Fruit fly (Drosophila melanogaster) whole organism, embryonic: ENCODE results near the gene lqfR.

Experiments
- Adf1 ChIP-seq: fragments of 200-800 bp; sonication (Bioruptor generic); IDR thresholded peaks from 2 replicates; pipeline ENCODE4 v1.3.6; 2022; ENCODE audit warnings: missing biosample characterization, missing genetic modification characterization
- Atf-2 ChIP-seq: fragments of 200-800 bp; sonication (Bioruptor generic); optimal IDR thresholded peaks from 2 replicates; lab custom pipeline; 2016; ENCODE audit warnings: missing biosample characterization, missing genetic modification characterization
- Bdp1 ChIP-seq: fragments of 200-800 bp; sonication (Bioruptor generic); optimal IDR thresholded peaks from 3 replicates; lab custom pipeline; 2016; ENCODE audit warnings: missing biosample characterization, missing genetic modification characterization
- Bgb ChIP-seq: fragments of 200-800 bp; sonication (Bioruptor generic); IDR thresholded peaks from 2 replicates; pipeline ENCODE4 v1.3.6; 2022; ENCODE audit warnings: missing biosample characterization, missing genetic modification characterization; ENCODE audit not compliant: partially characterized antibody
- CG10147 ChIP-seq: fragments of 200-800 bp; sonication (Bioruptor generic); optimal IDR thresholded peaks from 2 replicates; lab custom pipeline; 2019; ENCODE audit warnings: missing biosample characterization, mild to moderate bottlenecking, missing genetic modification characterization, moderate library complexity
- CG12391 ChIP-seq: fragments of 200-800 bp; sonication (Bioruptor generic); optimal IDR thresholded peaks from 3 replicates; lab custom pipeline; 2018; ENCODE audit warnings: missing biosample characterization, mild to moderate bottlenecking, missing genetic modification characterization, moderate library complexity
- CG12659 ChIP-seq: fragments of 200-800 bp; sonication (Bioruptor generic); optimal IDR thresholded peaks from 3 replicates; lab custom pipeline; 2017; ENCODE audit warnings: mild to moderate bottlenecking, missing biosample characterization, missing genetic modification reagents, missing genetic modification characterization
- CG14667 ChIP-seq: fragments of 200-800 bp; sonication (Bioruptor generic); IDR thresholded peaks from 2 replicates; pipeline ENCODE4 v1.3.6; 2022; ENCODE audit warnings: missing biosample characterization, missing genetic modification characterization
- CG4617 ChIP-seq: fragments of 200-800 bp; sonication (Bioruptor generic); optimal IDR thresholded peaks from 3 replicates; lab custom pipeline; 2016; ENCODE audit warnings: missing biosample characterization, missing genetic modification characterization, borderline replicate concordance
- CG6175 ChIP-seq: fragments of 200-800 bp; sonication (Bioruptor generic); IDR thresholded peaks from 3 replicates; pipeline ENCODE4 v1.3.6; 2022; ENCODE audit warnings: missing biosample characterization, missing genetic modification characterization
- CG6813 ChIP-seq: fragments of 200-800 bp; sonication (Bioruptor generic); optimal IDR thresholded peaks from 2 replicates; lab custom pipeline; 2017; ENCODE audit warnings: missing biosample characterization, missing genetic modification characterization, mild to moderate bottlenecking, moderate library complexity, missing genetic modification reagents
- CG7839 ChIP-seq: fragments of 200-800 bp; sonication (Bioruptor generic); optimal IDR thresholded peaks from 3 replicates; lab custom pipeline; 2018; ENCODE audit warnings: missing biosample characterization, mild to moderate bottlenecking, missing genetic modification characterization, moderate library complexity
- CTCF ChIP-seq: fragments of 200-800 bp; sonication (Bioruptor generic); optimal IDR thresholded peaks from 2 replicates; lab custom pipeline; 2017; ENCODE audit warnings: missing biosample characterization, mild to moderate bottlenecking, missing genetic modification characterization, moderate library complexity
- CrebB ChIP-seq: fragments of 200-800 bp; sonication (Bioruptor generic); optimal IDR thresholded peaks from 3 replicates; lab custom pipeline; 2018; ENCODE audit warnings: missing biosample characterization, mild to moderate bottlenecking, missing genetic modification characterization
- Doc2 ChIP-seq: fragments of 200-800 bp; sonication (Bioruptor generic); IDR thresholded peaks from 2 replicates; pipeline ENCODE4 v1.3.6; 2022; ENCODE audit warnings: missing biosample characterization, missing genetic modification characterization
- Elba2 ChIP-seq: fragments of 200-800 bp; sonication (Bioruptor generic); optimal IDR thresholded peaks from 3 replicates; lab custom pipeline; 2016; ENCODE audit warnings: missing biosample characterization, missing genetic modification characterization
- Ets97D ChIP-seq: fragments of 200-800 bp; sonication (Bioruptor generic); optimal IDR thresholded peaks from 3 replicates; lab custom pipeline; 2016; ENCODE audit warnings: missing biosample characterization, missing genetic modification characterization
- GATAe ChIP-seq: fragments of 200-800 bp; sonication (Bioruptor generic); conservative IDR thresholded peaks from 2 replicates; pipeline ENCODE4 v1.3.6; 2022; ENCODE audit warnings: missing biosample characterization, missing genetic modification characterization
- Hey ChIP-seq: fragments of 200-800 bp; sonication (Bioruptor generic); optimal IDR thresholded peaks from 3 replicates; lab custom pipeline; 2018; ENCODE audit warnings: missing biosample characterization, mild to moderate bottlenecking, missing genetic modification characterization
- Hmr ChIP-seq: fragments of 200-800 bp; sonication (Bioruptor generic); optimal IDR thresholded peaks from 3 replicates; lab custom pipeline; 2017; ENCODE audit warnings: mild to moderate bottlenecking, missing biosample characterization, missing genetic modification reagents, missing genetic modification characterization
- Lhr ChIP-seq: fragments of 200-800 bp; sonication (Bioruptor generic); optimal IDR thresholded peaks from 3 replicates; lab custom pipeline; 2017; ENCODE audit warnings: mild to moderate bottlenecking, missing biosample characterization, missing genetic modification reagents, missing genetic modification characterization
- MESR4 ChIP-seq: fragments of 200-800 bp; sonication (Bioruptor generic); optimal IDR thresholded peaks from 2 replicates; lab custom pipeline; 2018; ENCODE audit warnings: missing biosample characterization, mild to moderate bottlenecking, missing genetic modification characterization, moderate library complexity
- Mes4 ChIP-seq: fragments of 200-800 bp; sonication (Bioruptor generic); optimal IDR thresholded peaks from 2 replicates; lab custom pipeline; 2016; ENCODE audit warnings: missing biosample characterization, missing genetic modification characterization
- Ravus ChIP-seq: fragments of 200-800 bp; sonication (Bioruptor generic); IDR thresholded peaks from 2 replicates; pipeline ENCODE4 v1.3.6; 2022; ENCODE audit warnings: missing biosample characterization, missing genetic modification characterization
- Rfx ChIP-seq: fragments of 200-800 bp; sonication (Bioruptor generic); IDR thresholded peaks from 2 replicates; pipeline ENCODE4 v1.3.6; 2022; ENCODE audit warnings: missing biosample characterization, missing genetic modification characterization
- Rx ChIP-seq: fragments of 200-800 bp; sonication (Bioruptor generic); IDR thresholded peaks from 2 replicates; pipeline ENCODE4 v1.3.6; 2022; ENCODE audit warnings: missing biosample characterization, missing genetic modification characterization
- Trl ChIP-seq, 3 experiments: fragments of >200 bp in 2 of 3; fragments of 200-800 bp in 1 of 3; sonication (Bioruptor generic) in 1 of 3; optimal IDR thresholded peaks; 2 replicates in 1 of 3; 3 replicates in 2 of 3; lab custom pipeline; 2016 to 2017; ENCODE audit warnings: missing biosample characterization in 1 of 3, missing genetic modification characterization in 1 of 3
- Vsx1 ChIP-seq: fragments of 200-800 bp; sonication (Bioruptor generic); optimal IDR thresholded peaks from 2 replicates; lab custom pipeline; 2017; ENCODE audit warnings: missing biosample characterization, mild to moderate bottlenecking, missing genetic modification characterization, missing genetic modification reagents
- crc ChIP-seq: fragments of 200-800 bp; sonication (Bioruptor generic); optimal IDR thresholded peaks from 2 replicates; lab custom pipeline; 2016; ENCODE audit warnings: missing biosample characterization, missing genetic modification characterization
- dati ChIP-seq: fragments of 200-800 bp; sonication (Bioruptor generic); IDR thresholded peaks from 2 replicates; pipeline ENCODE4 v1.3.6; 2022; ENCODE audit warnings: missing biosample characterization, missing genetic modification characterization
- emc ChIP-seq: fragments of 200-800 bp; sonication (Bioruptor generic); optimal IDR thresholded peaks from 2 replicates; lab custom pipeline; 2016; ENCODE audit warnings: missing biosample characterization, missing genetic modification characterization
- eve ChIP-seq, 2 experiments: fragments of >200 bp; optimal IDR thresholded peaks; 2 replicates each; lab custom pipeline; 2017; ENCODE audit warnings: missing biosample characterization in 2 of 2, missing genetic modification characterization in 2 of 2
- ewg ChIP-seq: fragments of 200-800 bp; sonication (Bioruptor generic); optimal IDR thresholded peaks from 3 replicates; lab custom pipeline; 2017; ENCODE audit warnings: mild to moderate bottlenecking, missing biosample characterization, missing genetic modification reagents, missing genetic modification characterization
- gem ChIP-seq: fragments of 200-800 bp; sonication (Bioruptor generic); optimal IDR thresholded peaks from 2 replicates; lab custom pipeline; 2019; ENCODE audit warnings: missing biosample characterization, mild to moderate bottlenecking, missing genetic modification characterization, moderate library complexity
- grn ChIP-seq: fragments of 200-800 bp; sonication (Bioruptor generic); optimal IDR thresholded peaks from 3 replicates; lab custom pipeline; 2017; ENCODE audit warnings: missing biosample characterization, missing genetic modification characterization
- lola ChIP-seq, 3 experiments: fragments of >200 bp in 2 of 3; fragments of 200-800 bp in 1 of 3; sonication (Bioruptor generic) in 1 of 3; optimal IDR thresholded peaks; 2 replicates each; lab custom pipeline; 2017 to 2019; ENCODE audit warnings: missing biosample characterization in 3 of 3, missing genetic modification characterization in 3 of 3, mild to moderate bottlenecking in 1 of 3, moderate library complexity in 1 of 3
- mld ChIP-seq: fragments of 200-800 bp; sonication (Bioruptor generic); IDR thresholded peaks from 3 replicates; pipeline ENCODE4 v1.3.6; 2022; ENCODE audit warnings: missing biosample characterization, missing genetic modification characterization; ENCODE audit not compliant: partially characterized antibody
- nau ChIP-seq: fragments of 200-800 bp; sonication (Bioruptor generic); optimal IDR thresholded peaks from 3 replicates; lab custom pipeline; 2017; ENCODE audit warnings: missing biosample characterization, mild to moderate bottlenecking, missing genetic modification characterization, missing genetic modification reagents
- nerfin-1 ChIP-seq: fragments of 200-800 bp; sonication (Bioruptor generic); optimal IDR thresholded peaks from 3 replicates; lab custom pipeline; 2019; ENCODE audit warnings: missing biosample characterization, mild to moderate bottlenecking, missing genetic modification characterization, moderate library complexity
- nerfin-2 ChIP-seq: fragments of 200-800 bp; sonication (Bioruptor generic); IDR thresholded peaks from 2 replicates; pipeline ENCODE4 v1.3.6; 2022; ENCODE audit warnings: missing biosample characterization, missing genetic modification characterization; ENCODE audit not compliant: partially characterized antibody
- psq ChIP-seq: fragments of 200-800 bp; sonication (Bioruptor generic); optimal IDR thresholded peaks from 2 replicates; lab custom pipeline; 2017; ENCODE audit warnings: missing biosample characterization, missing genetic modification characterization
- ranshi ChIP-seq: fragments of 200-800 bp; sonication (Bioruptor generic); IDR thresholded peaks from 2 replicates; pipeline ENCODE4 v1.3.6; 2022; ENCODE audit warnings: missing biosample characterization, missing genetic modification characterization
- repo ChIP-seq: fragments of 200-800 bp; sonication (Bioruptor generic); optimal IDR thresholded peaks from 2 replicates; lab custom pipeline; 2016; ENCODE audit warnings: missing biosample characterization, missing genetic modification characterization
- rib ChIP-seq: fragments of 200-800 bp; sonication (Bioruptor generic); IDR thresholded peaks from 2 replicates; pipeline ENCODE4 v1.3.6; 2022; ENCODE audit warnings: missing biosample characterization, missing genetic modification characterization
- ro ChIP-seq: fragments of 200-800 bp; sonication (Bioruptor generic); IDR thresholded peaks from 2 replicates; pipeline ENCODE4 v1.3.6; 2022; ENCODE audit warnings: missing biosample characterization, missing genetic modification characterization
- so ChIP-seq: fragments of 200-800 bp; sonication (Bioruptor generic); IDR thresholded peaks from 3 replicates; pipeline ENCODE4 v1.3.6; 2022; ENCODE audit warnings: missing biosample characterization, missing genetic modification characterization
- tap ChIP-seq: fragments of 200-800 bp; optimal IDR thresholded peaks from 3 replicates; lab custom pipeline; 2019; ENCODE audit warnings: missing biosample characterization, mild to moderate bottlenecking, missing genetic modification characterization, moderate library complexity
- tna ChIP-seq: fragments of 200-800 bp; sonication (Bioruptor generic); IDR thresholded peaks from 2 replicates; pipeline ENCODE4 v1.3.6; 2022; ENCODE audit warnings: missing biosample characterization, missing genetic modification characterization; ENCODE audit not compliant: partially characterized antibody
- toy ChIP-seq: fragments of 200-800 bp; sonication (Bioruptor generic); IDR thresholded peaks from 2 replicates; pipeline ENCODE4 v1.3.6; 2022; ENCODE audit warnings: missing biosample characterization, missing genetic modification characterization
- unc-4 ChIP-seq: fragments of 200-800 bp; sonication (Bioruptor generic); IDR thresholded peaks from 2 replicates; pipeline ENCODE4 v1.3.6; 2022; ENCODE audit warnings: missing biosample characterization, missing genetic modification characterization; ENCODE audit not compliant: partially characterized antibody
- vnd ChIP-seq: fragments of 200-800 bp; sonication (Bioruptor generic); IDR thresholded peaks from 3 replicates; pipeline ENCODE4 v1.3.6; 2022; ENCODE audit warnings: missing biosample characterization, missing genetic modification characterization; ENCODE audit not compliant: partially characterized antibody

Gene lqfR

DNA sequence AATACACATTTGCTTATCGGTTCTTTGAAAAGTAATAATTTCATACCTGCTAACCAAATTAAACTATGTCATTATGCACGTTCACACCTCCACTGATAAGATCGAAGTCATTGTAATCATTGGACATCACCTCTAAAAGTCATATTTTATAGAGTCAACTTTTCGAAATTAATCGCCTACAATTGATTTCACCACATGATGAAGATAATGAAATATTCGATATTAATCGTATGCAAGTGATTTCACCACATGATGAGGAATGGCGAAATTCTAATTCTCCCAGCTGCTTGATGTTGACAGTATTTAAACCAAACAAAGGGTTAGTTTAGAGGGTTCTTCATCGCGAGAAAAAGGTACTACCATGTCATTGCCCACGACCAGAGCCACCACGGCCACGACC lies 35.4 kb upstream of the lqfR start, which contains the start of gene CG18596 (continued):
- TF ChIP-seq Ravus (no peak), CG12659 (peak; percentile 33), eve (GFP tag; optimal IDR thresholded peaks at IDR 0.05; lab: Kevin White, UChicago) (no peak), emc (GFP tag; lab: Kevin White, UChicago) (no peak), crc (GFP tag; lab: Kevin White, UChicago) (no peak), CG6175 (GFP tag; lab: Robert Waterston, UW) (no peak), tap (no peak), Mes4 (no peak), lola (GFP tag; optimal IDR thresholded peaks at IDR 0.05; lab: Kevin White, UChicago) (no peak), CG7839 (tag; lab: Kevin White, UChicago) (no peak), ewg (GFP tag; lab: Kevin White, UChicago) (no peak), vnd (peak; percentile 92), nau (no peak), Vsx1 (GFP tag; lab: Kevin White, UChicago) (no peak), CG10147 (no peak), Lhr (GFP tag; lab: Kevin White, UChicago) (no peak), CTCF (GFP tag; lab: Kevin White, UChicago) (peak; percentile 20), nerfin-2 (GFP tag; lab: Robert Waterston, UW) (peak; percentile 91), Elba2 (GFP tag; lab: Kevin White, UChicago) (no peak), CrebB (tag; lab: Kevin White, UChicago) (no peak), rib (GFP tag; lab: Robert Waterston, UW) (no peak), CG12391 (no peak), dati (GFP tag; lab: Robert Waterston, UW) (no peak), Rx (no peak), repo (no peak), Adf1 (GFP tag; lab: Robert Waterston, UW) (no peak), tna (peak; percentile 88), Hey (tag; lab: Kevin White, UChicago) (no peak), ranshi (GFP tag; lab: Robert Waterston, UW) (no peak), toy (no peak), unc-4 (GFP tag; lab: Robert Waterston, UW) (peak; percentile 95), psq (no peak), nerfin-1 (tag; lab: Kevin White, UChicago) (no peak), Ets97D (GFP tag; lab: Kevin White, UChicago) (peak; percentile 37), CG14667 (GFP tag; lab: Robert Waterston, UW) (no peak), Bgb (GFP tag; lab: Robert Waterston, UW) (peak; percentile 87), Atf-2 (GFP tag; lab: Kevin White, UChicago) (no peak), grn (no peak), GATAe (no peak), Bdp1 (GFP tag; lab: Kevin White, UChicago) (no peak), Trl (optimal IDR thresholded peaks at IDR 0.05; lab: Kevin White, UChicago) (no peak), Trl (GFP tag; optimal IDR thresholded peaks at IDR 0.05; lab: Kevin White, UChicago) (no peak), MESR4 (GFP tag; lab: Kevin White, UChicago) (peak; percentile 60), mld (GFP tag; lab: Robert Waterston, UW) (peak; percentile 84; the same call in 2 of the 3 replicates), so (no peak), CG4617 (no peak), Rfx (GFP tag; lab: Robert Waterston, UW) (no peak), CG6813 (GFP tag; lab: Kevin White, UChicago) (no peak), Doc2 (no peak), Hmr (GFP tag; lab: Kevin White, UChicago) (no peak), ro (GFP tag; lab: Robert Waterston, UW) (no peak), gem (no peak)
